Worm (Caenorhabditis elegans) whole organism, mixed stage, embryonic: Measurements from ENCODE around the gene ccr-4.
A peak's percentile ranks its signal among the peaks of the same experiment; 100 is the strongest.

ENCODE experiments used
- bed-3 ChIP-seq: fragments of 200-800 bp; sonication (Bioruptor generic); optimal IDR thresholded peaks from 3 replicates; lab custom pipeline; 2018; ENCODE audit warnings: mild to moderate bottlenecking, missing genetic modification characterization, moderate library complexity, missing compliant biosample characterization
- ceh-39 ChIP-seq: fragments of 150-350 bp; optimal IDR thresholded peaks from 2 replicates; lab custom pipeline; 2014; ENCODE audit warnings: missing biosample characterization, missing genetic modification characterization
- ceh-43 ChIP-seq: fragments of 200-800 bp; sonication (Bioruptor generic); optimal IDR thresholded peaks from 2 replicates; lab custom pipeline; 2018; ENCODE audit warnings: mild to moderate bottlenecking, missing genetic modification characterization, moderate library complexity, missing compliant biosample characterization
- drap-1 ChIP-seq: fragments of 200-800 bp; sonication (Bioruptor generic); optimal IDR thresholded peaks from 3 replicates; lab custom pipeline; 2018; ENCODE audit warnings: mild to moderate bottlenecking, missing genetic modification characterization, missing compliant biosample characterization
- elt-1 ChIP-seq: sonication (generic microtip); optimal IDR thresholded peaks from 2 replicates; lab custom pipeline; 2017; ENCODE audit warnings: missing genetic modification characterization, mild to moderate bottlenecking, missing compliant biosample characterization, antibody characterized with exemption, moderate library complexity, borderline replicate concordance; ENCODE audit not compliant: insufficient read depth
- elt-3 ChIP-seq: fragments of 150-350 bp; optimal IDR thresholded peaks from 2 replicates; lab custom pipeline; 2014; ENCODE audit warnings: missing biosample characterization, missing genetic modification characterization
- lin-32 ChIP-seq: fragments of 200-800 bp; sonication (Bioruptor generic); optimal IDR thresholded peaks from 2 replicates; lab custom pipeline; 2018; ENCODE audit warnings: mild to moderate bottlenecking, missing genetic modification characterization, missing compliant biosample characterization
- mls-2 ChIP-seq: sonication (generic microtip); optimal IDR thresholded peaks from 2 replicates; lab custom pipeline; 2016; ENCODE audit warnings: mild to moderate bottlenecking, missing genetic modification characterization, moderate library complexity, missing compliant biosample characterization
- nhr-237 ChIP-seq: fragments of 150-350 bp; optimal IDR thresholded peaks from 2 replicates; lab custom pipeline; 2014; ENCODE audit warnings: missing biosample characterization, missing genetic modification characterization
- nhr-76 ChIP-seq: sonication (generic microtip); optimal IDR thresholded peaks from 2 replicates; lab custom pipeline; 2017; ENCODE audit warnings: missing biosample characterization, missing genetic modification characterization
- pha-4 ChIP-seq: fragments of 150-350 bp; optimal IDR thresholded peaks from 2 replicates; lab custom pipeline; 2018; ENCODE audit warnings: missing biosample characterization, missing genetic modification reagents, missing genetic modification characterization
- sptf-1 ChIP-seq: sonication (generic microtip); optimal IDR thresholded peaks from 2 replicates; lab custom pipeline; 2017; ENCODE audit warnings: mild to moderate bottlenecking, missing genetic modification characterization, moderate library complexity, missing compliant biosample characterization
- unc-62 ChIP-seq: fragments of 150-350 bp; optimal IDR thresholded peaks from 2 replicates; lab custom pipeline; 2014; ENCODE audit warnings: missing biosample characterization, missing genetic modification reagents, missing genetic modification characterization
- ztf-11 ChIP-seq: fragments of 150-350 bp; optimal IDR thresholded peaks from 2 replicates; lab custom pipeline; 2014; ENCODE audit warnings: missing biosample characterization, missing genetic modification characterization

ce11 chrIV:12403440-12403839 is 42.1 kb downstream of the ccr-4 start:
- TF ChIP-seq ztf-11 (tag; lab: Kevin White, UChicago) (no peak), elt-3 (tag; lab: Kevin White, UChicago) (peak; percentile 45), bed-3 (GFP tag; lab: Kevin White, UChicago) (no peak), elt-1 (tag; lab: Kevin White, UChicago) (no peak), drap-1 (GFP tag; lab: Kevin White, UChicago) (no peak), ceh-39 (tag; lab: Kevin White, UChicago) (no peak), nhr-237 (tag; lab: Kevin White, UChicago) (no peak), pha-4 (no peak), nhr-76 (tag; lab: Kevin White, UChicago) (no peak), mls-2 (tag; lab: Kevin White, UChicago) (no peak), sptf-1 (no peak), lin-32 (GFP tag; lab: Kevin White, UChicago) (no peak), ceh-43 (GFP tag; lab: Kevin White, UChicago) (no peak), unc-62 (GFP tag; lab: Kevin White, UChicago) (no peak)
